Fruit fly (Drosophila melanogaster): ENCODE data around the gene Svil.

DNA sequence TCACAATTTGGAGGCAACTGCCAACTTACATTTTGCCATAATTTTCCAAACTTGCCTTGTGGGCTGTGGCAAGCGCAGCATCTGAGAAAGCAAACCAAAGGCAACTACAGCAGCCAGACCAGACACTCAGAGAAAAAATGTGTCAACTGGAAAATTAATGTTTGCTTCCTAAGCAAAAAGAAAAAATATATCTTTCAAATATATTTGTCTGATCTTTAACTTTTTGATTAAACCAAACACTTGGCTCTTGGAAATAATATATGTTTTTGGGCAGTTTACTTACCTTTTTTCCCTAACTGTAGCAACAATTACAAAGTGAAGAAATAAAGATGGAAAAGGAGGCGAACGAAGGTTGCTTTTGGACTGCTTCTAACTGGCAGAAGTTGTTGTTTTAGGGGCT lies 109.8 kb downstream of the Svil start:
- peak; percentile 57 for TF ChIP-seq fd85E (GFP tag; optimal IDR thresholded peaks at IDR 0.05)
- peak; percentile 85 for TF ChIP-seq CG10669 (GFP tag; optimal IDR thresholded peaks at IDR 0.05)
- TF ChIP-seq Hr39 (GFP tag; optimal IDR thresholded peaks at IDR 0.05) = peak; percentile 37
- peak; percentile 82 for TF ChIP-seq cyc (GFP tag; optimal IDR thresholded peaks at IDR 0.05)
- TF ChIP-seq Sox102F (GFP tag; optimal IDR thresholded peaks at IDR 0.05) = peak; percentile 36
- TF ChIP-seq CG6163 (GFP tag; IDR thresholded peaks at IDR 0.05) = peak; percentile 86
- peak; percentile 71 for TF ChIP-seq CG7368 (GFP tag; optimal IDR thresholded peaks at IDR 0.05)
- TF ChIP-seq vri (GFP tag; optimal IDR thresholded peaks at IDR 0.05) = peak; percentile 21
- TF ChIP-seq CG11762 (GFP tag; optimal IDR thresholded peaks at IDR 0.05; ENCODE audit: insufficient read depth) = peak; percentile 66
- peak; percentile 76 for TF ChIP-seq CG6792 (GFP tag; optimal IDR thresholded peaks at IDR 0.05)
- TF ChIP-seq achi (GFP tag; optimal IDR thresholded peaks at IDR 0.05) = peak; percentile 77
- peak; percentile 83 for TF ChIP-seq Sox14 (GFP tag; optimal IDR thresholded peaks at IDR 0.05)
